Fruit fly (Drosophila melanogaster) whole organism, embryonic: ENCODE results near the gene Ran-like.

Experiments
- Ada2b ChIP-seq: fragments of 200-800 bp; sonication (Bioruptor generic); IDR thresholded peaks from 2 replicates; pipeline ENCODE4 v1.3.6; 2022; ENCODE audit warnings: missing biosample characterization, missing genetic modification characterization
- Asciz ChIP-seq: fragments of 200-800 bp; sonication (Bioruptor generic); optimal IDR thresholded peaks from 2 replicates; lab custom pipeline; 2017; ENCODE audit warnings: missing biosample characterization, mild to moderate bottlenecking, missing genetic modification characterization, missing genetic modification reagents
- CG1024 ChIP-seq: fragments of 200-800 bp; sonication (Bioruptor generic); IDR thresholded peaks from 2 replicates; pipeline ENCODE4 v1.3.6; 2022; ENCODE audit warnings: missing biosample characterization, missing genetic modification characterization
- CG10959 ChIP-seq: fragments of 200-800 bp; sonication (Bioruptor generic); IDR thresholded peaks from 2 replicates; pipeline ENCODE4 v1.3.6; 2022; ENCODE audit warnings: missing biosample characterization, missing genetic modification characterization
- CG12155 ChIP-seq: fragments of 200-800 bp; sonication (Bioruptor generic); optimal IDR thresholded peaks from 3 replicates; lab custom pipeline; 2016; ENCODE audit warnings: missing biosample characterization, missing genetic modification characterization
- CG12391 ChIP-seq: fragments of 200-800 bp; sonication (Bioruptor generic); optimal IDR thresholded peaks from 3 replicates; lab custom pipeline; 2018; ENCODE audit warnings: missing biosample characterization, mild to moderate bottlenecking, missing genetic modification characterization, moderate library complexity
- CG13123 ChIP-seq: fragments of 200-800 bp; sonication (Bioruptor generic); optimal IDR thresholded peaks from 2 replicates; lab custom pipeline; 2016; ENCODE audit warnings: missing biosample characterization, missing genetic modification characterization
- CG13624 ChIP-seq: fragments of 200-800 bp; sonication (Bioruptor generic); optimal IDR thresholded peaks from 2 replicates; lab custom pipeline; 2016; ENCODE audit warnings: missing biosample characterization, missing genetic modification characterization
- CG15696 ChIP-seq: fragments of 200-800 bp; sonication (Bioruptor generic); optimal IDR thresholded peaks from 2 replicates; lab custom pipeline; 2019; ENCODE audit warnings: missing biosample characterization, mild to moderate bottlenecking, missing genetic modification characterization, moderate library complexity
- CG1602 ChIP-seq: fragments of 200-800 bp; sonication (Bioruptor generic); optimal IDR thresholded peaks from 3 replicates; lab custom pipeline; 2016; ENCODE audit warnings: missing biosample characterization, missing genetic modification characterization
- CG17568 ChIP-seq: fragments of 200-800 bp; sonication (Bioruptor generic); optimal IDR thresholded peaks from 2 replicates; lab custom pipeline; 2018; ENCODE audit warnings: missing biosample characterization, mild to moderate bottlenecking, missing genetic modification characterization, moderate library complexity
- CG17612 ChIP-seq: fragments of 200-800 bp; sonication (Bioruptor generic); IDR thresholded peaks from 2 replicates; pipeline ENCODE4 v1.3.6; 2022; ENCODE audit warnings: missing biosample characterization, missing genetic modification characterization
- CG18262 ChIP-seq: fragments of 200-800 bp; optimal IDR thresholded peaks from 3 replicates; lab custom pipeline; 2019; ENCODE audit warnings: missing biosample characterization, mild to moderate bottlenecking, missing genetic modification characterization, moderate library complexity
- CG18476 ChIP-seq: fragments of 200-800 bp; sonication (Bioruptor generic); optimal IDR thresholded peaks from 2 replicates; lab custom pipeline; 2016; ENCODE audit warnings: missing biosample characterization, mild to moderate bottlenecking, missing genetic modification characterization
- CG2889 ChIP-seq: fragments of 200-800 bp; sonication (Bioruptor generic); IDR thresholded peaks from 3 replicates; pipeline ENCODE4 v1.3.6; 2022; ENCODE audit warnings: missing biosample characterization, missing genetic modification characterization
- CG3281 ChIP-seq: fragments of 200-800 bp; sonication (Bioruptor generic); optimal IDR thresholded peaks from 3 replicates; lab custom pipeline; 2017; ENCODE audit warnings: missing biosample characterization, mild to moderate bottlenecking, missing genetic modification characterization
- CG3838 ChIP-seq: fragments of 200-800 bp; sonication (Bioruptor generic); optimal IDR thresholded peaks from 3 replicates; lab custom pipeline; 2016; ENCODE audit warnings: missing biosample characterization, missing genetic modification characterization
- CG4328 ChIP-seq: fragments of 200-800 bp; sonication (Bioruptor generic); optimal IDR thresholded peaks from 3 replicates; lab custom pipeline; 2017; ENCODE audit warnings: missing biosample characterization, missing genetic modification reagents, missing genetic modification characterization
- CG5245 ChIP-seq: fragments of 200-800 bp; sonication (Bioruptor generic); optimal IDR thresholded peaks from 3 replicates; lab custom pipeline; 2016; ENCODE audit warnings: missing biosample characterization, missing genetic modification characterization
- CG6175 ChIP-seq: fragments of 200-800 bp; sonication (Bioruptor generic); IDR thresholded peaks from 3 replicates; pipeline ENCODE4 v1.3.6; 2022; ENCODE audit warnings: missing biosample characterization, missing genetic modification characterization
- CG6854 ChIP-seq: fragments of 200-800 bp; sonication (Bioruptor generic); optimal IDR thresholded peaks from 3 replicates; lab custom pipeline; 2017; ENCODE audit warnings: missing biosample characterization, mild to moderate bottlenecking, missing genetic modification characterization
- CG7987 ChIP-seq: fragments of 200-800 bp; sonication (Bioruptor generic); optimal IDR thresholded peaks from 2 replicates; lab custom pipeline; 2018; ENCODE audit warnings: missing biosample characterization, mild to moderate bottlenecking, missing genetic modification characterization, moderate library complexity
- Camta ChIP-seq: fragments of 200-800 bp; sonication (Bioruptor generic); optimal IDR thresholded peaks from 2 replicates; lab custom pipeline; 2016; ENCODE audit warnings: missing biosample characterization, missing genetic modification characterization
- Dip2 ChIP-seq: fragments of 200-800 bp; sonication (Bioruptor generic); IDR thresholded peaks from 2 replicates; pipeline ENCODE4 v1.3.6; 2022; ENCODE audit warnings: missing biosample characterization, missing genetic modification characterization
- Doc3 ChIP-seq: fragments of 200-800 bp; sonication (Bioruptor generic); IDR thresholded peaks from 3 replicates; pipeline ENCODE4 v1.3.6; 2022; ENCODE audit warnings: missing biosample characterization, missing genetic modification characterization; ENCODE audit not compliant: partially characterized antibody
- E2f2 ChIP-seq: fragments of 200-800 bp; sonication (Bioruptor generic); IDR thresholded peaks from 2 replicates; pipeline ENCODE4 v1.3.6; 2022; ENCODE audit warnings: missing biosample characterization, missing genetic modification characterization
- ERR ChIP-seq: fragments of 200-800 bp; sonication (Bioruptor generic); optimal IDR thresholded peaks from 2 replicates; lab custom pipeline; 2016; ENCODE audit warnings: missing biosample characterization, missing genetic modification characterization
- HLHmδ ChIP-seq: fragments of 200-800 bp; sonication (Bioruptor generic); optimal IDR thresholded peaks from 2 replicates; lab custom pipeline; 2018; ENCODE audit warnings: missing biosample characterization, mild to moderate bottlenecking, missing genetic modification characterization, moderate library complexity
- Hand ChIP-seq: fragments of 200-800 bp; sonication (Bioruptor generic); optimal IDR thresholded peaks from 2 replicates; lab custom pipeline; 2017; ENCODE audit warnings: mild to moderate bottlenecking, missing biosample characterization, missing genetic modification reagents, missing genetic modification characterization
- NC2α ChIP-seq: fragments of 200-800 bp; sonication (Bioruptor generic); optimal IDR thresholded peaks from 2 replicates; lab custom pipeline; 2016; ENCODE audit warnings: missing biosample characterization, missing genetic modification characterization
- Nf-YB ChIP-seq: fragments of 200-800 bp; sonication (Bioruptor generic); optimal IDR thresholded peaks from 3 replicates; lab custom pipeline; 2019; ENCODE audit warnings: missing biosample characterization, mild to moderate bottlenecking, missing genetic modification characterization, moderate library complexity
- Side ChIP-seq: fragments of 200-800 bp; sonication (Bioruptor generic); optimal IDR thresholded peaks from 2 replicates; lab custom pipeline; 2016; ENCODE audit warnings: missing biosample characterization, missing genetic modification characterization
- Six4 ChIP-seq: fragments of 200-800 bp; sonication (Bioruptor generic); optimal IDR thresholded peaks from 2 replicates; lab custom pipeline; 2016; ENCODE audit warnings: missing biosample characterization, missing genetic modification characterization
- ash1 ChIP-seq: fragments of 200-800 bp; sonication (Bioruptor generic); optimal IDR thresholded peaks from 2 replicates; lab custom pipeline; 2018; ENCODE audit warnings: missing biosample characterization, mild to moderate bottlenecking, missing genetic modification characterization
- chm ChIP-seq: fragments of 200-800 bp; sonication (Bioruptor generic); IDR thresholded peaks from 2 replicates; pipeline ENCODE4 v1.3.6; 2022; ENCODE audit warnings: missing biosample characterization, missing genetic modification characterization
- croc ChIP-seq: fragments of 200-800 bp; sonication (Bioruptor generic); conservative IDR thresholded peaks from 3 replicates; pipeline ENCODE4 v1.3.6; 2022; ENCODE audit warnings: missing biosample characterization, missing genetic modification characterization
- danr ChIP-seq: fragments of 200-800 bp; sonication (Bioruptor generic); IDR thresholded peaks from 2 replicates; pipeline ENCODE4 v1.3.6; 2022; ENCODE audit warnings: missing biosample characterization, missing genetic modification characterization
- dmrt99B ChIP-seq: fragments of 200-800 bp; sonication (Bioruptor generic); optimal IDR thresholded peaks from 2 replicates; lab custom pipeline; 2018; ENCODE audit warnings: missing biosample characterization, mild to moderate bottlenecking, missing genetic modification characterization, moderate library complexity
- en ChIP-seq: fragments of 200-800 bp; sonication (Bioruptor generic); optimal IDR thresholded peaks from 2 replicates; lab custom pipeline; 2016; ENCODE audit warnings: missing biosample characterization, missing genetic modification characterization
- fu2 ChIP-seq: fragments of 200-800 bp; sonication (Bioruptor generic); optimal IDR thresholded peaks from 2 replicates; lab custom pipeline; 2016; ENCODE audit warnings: missing biosample characterization, missing genetic modification characterization
- hkb ChIP-seq, 2 experiments: fragments of 200-800 bp in 1 of 2; fragments of >200 bp in 1 of 2; sonication (Bioruptor generic) in 1 of 2; IDR thresholded peaks in 1 of 2; optimal IDR thresholded peaks in 1 of 2; 2 replicates each; pipeline versions ENCODE4 v1.3.6 to Lab custom; 2017 to 2022; ENCODE audit warnings: missing biosample characterization in 1 of 2, missing genetic modification characterization in 1 of 2
- ind ChIP-seq: fragments of 200-800 bp; sonication (Bioruptor generic); optimal IDR thresholded peaks from 3 replicates; lab custom pipeline; 2016; ENCODE audit warnings: missing biosample characterization, missing genetic modification characterization
- inv ChIP-seq: fragments of 200-800 bp; sonication (Bioruptor generic); IDR thresholded peaks from 2 replicates; pipeline ENCODE4 v1.3.6; 2022; ENCODE audit warnings: missing biosample characterization, missing genetic modification characterization; ENCODE audit not compliant: partially characterized antibody
- kni ChIP-seq: fragments of 200-800 bp; sonication (Bioruptor generic); optimal IDR thresholded peaks from 3 replicates; lab custom pipeline; 2017; ENCODE audit warnings: mild to moderate bottlenecking, missing biosample characterization, missing genetic modification reagents, missing genetic modification characterization
- sd ChIP-seq: fragments of 200-800 bp; sonication (Bioruptor generic); optimal IDR thresholded peaks from 3 replicates; lab custom pipeline; 2018; ENCODE audit warnings: missing biosample characterization, mild to moderate bottlenecking, missing genetic modification characterization, moderate library complexity
- tx ChIP-seq: fragments of 200-800 bp; sonication (Bioruptor generic); optimal IDR thresholded peaks from 2 replicates; lab custom pipeline; 2016; ENCODE audit warnings: missing biosample characterization, missing genetic modification characterization
- wek ChIP-seq: fragments of 200-800 bp; sonication (Bioruptor generic); optimal IDR thresholded peaks from 3 replicates; lab custom pipeline; 2018; ENCODE audit warnings: missing biosample characterization, mild to moderate bottlenecking, missing genetic modification characterization, moderate library complexity
- zfh2 ChIP-seq: fragments of 200-800 bp; sonication (Bioruptor generic); optimal IDR thresholded peaks from 2 replicates; lab custom pipeline; 2016; ENCODE audit warnings: missing biosample characterization, missing genetic modification characterization

Gene Ran-like

dm6 chr3L:15534274-15535227 is 49.3 kb upstream of the Ran-like start (continued):
- no peak for TF ChIP-seq E2f2
- no peak for TF ChIP-seq Dip2 (GFP tag; lab: Robert Waterston, UW)
- peak; percentile 27 for TF ChIP-seq CG6854
- peak; percentile 50 for TF ChIP-seq CG4328 (GFP tag; lab: Kevin White, UChicago)
- peak; percentile 53 for TF ChIP-seq CG12155 (GFP tag; lab: Kevin White, UChicago)
- TF ChIP-seq CG5245 (GFP tag; lab: Kevin White, UChicago), result no peak
- peak; percentile 59 for TF ChIP-seq CG13624 (GFP tag; lab: Kevin White, UChicago)
- peak; percentile 69 for TF ChIP-seq CG12391 (tag; lab: Kevin White, UChicago)
- TF ChIP-seq sd (tag; lab: Kevin White, UChicago), result peak; percentile 95
- TF ChIP-seq CG17568 (GFP tag; lab: Kevin White, UChicago), result no peak
- TF ChIP-seq chm (GFP tag; lab: Robert Waterston, UW), result no peak
- TF ChIP-seq ash1 (GFP tag; lab: Kevin White, UChicago), result no peak
- peak; percentile 32 for TF ChIP-seq Side (GFP tag; lab: Kevin White, UChicago)
- peak; percentile 63 for TF ChIP-seq dmrt99B (tag; lab: Kevin White, UChicago)
- TF ChIP-seq CG18476 (GFP tag; lab: Kevin White, UChicago), result peak; percentile 46
- peak; percentile 38 for TF ChIP-seq CG15696 (tag; lab: Kevin White, UChicago)
- peak; percentile 59 for TF ChIP-seq zfh2
- peak; percentile 56 for TF ChIP-seq CG3281 (GFP tag; lab: Kevin White, UChicago)
- peak; percentile 72 for TF ChIP-seq CG1602
- peak; percentile 12 for TF ChIP-seq Hand (GFP tag; lab: Kevin White, UChicago)
- no peak for TF ChIP-seq croc (GFP tag; lab: Robert Waterston, UW)
- TF ChIP-seq Six4 (GFP tag; lab: Kevin White, UChicago), result peak; percentile 15
- TF ChIP-seq danr, result no peak
- no peak for TF ChIP-seq CG1024 (GFP tag; lab: Robert Waterston, UW)
- TF ChIP-seq CG18262 (tag; lab: Kevin White, UChicago), result peak; percentile 85
- TF ChIP-seq HLHmδ (GFP tag; lab: Kevin White, UChicago), result peak; percentile 13
- TF ChIP-seq tx (GFP tag; lab: Kevin White, UChicago), result peak; percentile 9
- TF ChIP-seq CG17612 (GFP tag; lab: Robert Waterston, UW), result no peak
- TF ChIP-seq Asciz (GFP tag; lab: Kevin White, UChicago), result peak; percentile 46
- peak; percentile 68 for TF ChIP-seq ind (GFP tag; lab: Kevin White, UChicago)
- TF ChIP-seq kni (GFP tag; lab: Kevin White, UChicago), result peak; percentile 99
- no peak for TF ChIP-seq CG10959 (GFP tag; lab: Robert Waterston, UW)
- TF ChIP-seq ERR (GFP tag; lab: Kevin White, UChicago), result no peak
- 0 out of 3 replicates have a peak, but pooled peaks have one; percentile 14 for TF ChIP-seq CG6175
- peak; percentile 16 for TF ChIP-seq fu2 (GFP tag; lab: Kevin White, UChicago)
- no peak for TF ChIP-seq CG7987
- TF ChIP-seq NC2α (GFP tag; lab: Kevin White, UChicago), result no peak
- TF ChIP-seq Nf-YB (GFP tag; lab: Kevin White, UChicago), result peak; percentile 62
- TF ChIP-seq Doc3 (GFP tag; lab: Robert Waterston, UW), result no peak
- peak; percentile 18 for TF ChIP-seq en
- peak; percentile 7; the same call in 1 of the 2 replicates for TF ChIP-seq Ada2b (GFP tag; lab: Robert Waterston, UW)
- TF ChIP-seq inv (GFP tag; lab: Robert Waterston, UW), result no peak
- no peak for TF ChIP-seq CG13123 (GFP tag; lab: Kevin White, UChicago)
- peak; percentile 51 for TF ChIP-seq Camta
- TF ChIP-seq wek, result no peak
- TF ChIP-seq CG3838 (GFP tag; lab: Kevin White, UChicago), result no peak
- TF ChIP-seq CG2889 (GFP tag; lab: Robert Waterston, UW), result no peak
- TF ChIP-seq hkb (optimal IDR thresholded peaks at IDR 0.05; lab: Kevin White, UChicago), result no peak
- TF ChIP-seq hkb (GFP tag; IDR thresholded peaks at IDR 0.05; lab: Robert Waterston, UW), result 0 out of 2 replicates have a peak, but pooled peaks have one; percentile 35
